In the genomic region with DNA sequence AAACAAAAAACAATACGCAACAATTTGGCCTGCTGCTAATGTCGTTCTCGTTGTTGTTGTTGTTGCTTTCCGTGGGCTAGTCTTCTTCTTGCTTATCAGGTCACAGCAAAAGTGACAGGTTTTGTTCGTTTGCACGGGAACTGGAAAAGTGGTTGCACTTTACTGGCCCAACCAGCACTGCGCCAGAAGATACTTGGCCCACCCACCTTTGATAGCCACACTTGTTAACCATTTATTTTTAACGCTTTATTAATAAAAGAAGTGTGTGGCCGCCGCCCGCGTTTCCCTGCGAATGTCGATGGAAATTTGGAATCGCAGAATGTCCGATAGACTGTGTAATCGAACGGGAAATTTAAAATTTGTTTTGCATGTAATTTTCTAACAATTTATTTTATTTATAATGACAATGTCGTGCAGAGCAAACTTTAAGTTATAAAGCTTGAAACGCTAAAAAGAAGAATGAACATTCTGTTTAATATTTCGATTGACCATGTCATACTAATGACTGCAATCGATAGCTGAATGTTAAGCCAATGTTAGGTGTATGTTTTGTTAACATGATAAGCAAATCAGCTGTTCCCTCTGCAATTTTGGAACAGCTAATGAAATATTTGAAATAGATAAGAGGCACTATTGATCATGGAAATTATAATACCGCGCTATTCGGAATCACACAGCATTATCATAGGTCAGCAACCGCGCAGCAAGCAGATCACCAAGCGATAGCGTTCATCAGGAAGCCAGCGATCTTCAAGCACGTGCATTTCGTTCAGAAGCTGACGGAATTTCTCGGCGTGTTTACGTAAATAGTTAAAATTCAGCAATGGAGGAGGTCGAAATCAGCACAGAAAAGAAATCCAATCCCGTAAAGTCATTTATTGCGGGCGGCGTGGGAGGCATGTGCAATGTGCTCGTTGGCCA, we compare ENCODE assay signal across 1 fruit fly cellular context.
TF ChIP-seq lines count a peak whose summit lies in the region.

A gene (minus strand): TSS at position 402 of the 921 bp plus-strand sequence.
A gene (plus strand): TSS at position 539 of the 921 bp plus-strand sequence.

TF ChIP-seq in whole organism, embryonic, 481 proteins besides CTCF, POLR2A, EP300 and RAD21 (continued from another document):
- peak; percentile 29 for TF ChIP-seq CG2712 (tag; optimal IDR thresholded peaks at IDR 0.05; lab: Kevin White, UChicago)
- peak; percentile 78 for TF ChIP-seq CG14860 (GFP tag; IDR thresholded peaks at IDR 0.05; lab: Robert Waterston, UW; ENCODE audit: partially characterized antibody)
- TF ChIP-seq CG8290 (GFP tag; optimal IDR thresholded peaks at IDR 0.05; lab: Kevin White, UChicago) = no peak
- peak in 1 of 2 experiments; percentile 3 for TF ChIP-seq CG8290 (tag; optimal IDR thresholded peaks at IDR 0.05; lab: Kevin White, UChicago)
- TF ChIP-seq ab (GFP tag; optimal IDR thresholded peaks at IDR 0.05; lab: Kevin White, UChicago) = no peak
- no peak for TF ChIP-seq Dip2 (GFP tag; IDR thresholded peaks at IDR 0.05; lab: Robert Waterston, UW)
- peak; percentile 17 for TF ChIP-seq gsb-n (tag; optimal IDR thresholded peaks at IDR 0.05; lab: Kevin White, UChicago)
- peak; percentile 56 for TF ChIP-seq trem (tag; optimal IDR thresholded peaks at IDR 0.05; lab: Kevin White, UChicago)
- peak; percentile 38 for TF ChIP-seq sd (tag; optimal IDR thresholded peaks at IDR 0.05; lab: Kevin White, UChicago)
- peak; percentile 45; the same call in 1 of the 2 replicates for TF ChIP-seq CG32532 (GFP tag; IDR thresholded peaks at IDR 0.05; lab: Robert Waterston, UW)
- TF ChIP-seq Bgb (GFP tag; IDR thresholded peaks at IDR 0.05; lab: Robert Waterston, UW; ENCODE audit: partially characterized antibody) = peak; percentile 79
- TF ChIP-seq nerfin-2 (GFP tag; IDR thresholded peaks at IDR 0.05; lab: Robert Waterston, UW; ENCODE audit: partially characterized antibody) = peak; percentile 91
- peak; percentile 43; the same call in 2 of the 3 replicates for TF ChIP-seq Opbp (GFP tag; IDR thresholded peaks at IDR 0.05; lab: Robert Waterston, UW; ENCODE audit: partially characterized antibody)
- TF ChIP-seq Rfx (GFP tag; IDR thresholded peaks at IDR 0.05; lab: Robert Waterston, UW) = peak; percentile 28; the same call in 1 of the 2 replicates
- peak; percentile 70 for TF ChIP-seq Dref (GFP tag; IDR thresholded peaks at IDR 0.05; lab: Robert Waterston, UW)
- no peak for TF ChIP-seq CG12104 (GFP tag; optimal IDR thresholded peaks at IDR 0.05; lab: Kevin White, UChicago)
- TF ChIP-seq CG4360 (GFP tag; IDR thresholded peaks at IDR 0.05; lab: Robert Waterston, UW) = peak; percentile 99
- peak; percentile 36 for TF ChIP-seq Xbp1 (GFP tag; optimal IDR thresholded peaks at IDR 0.05; lab: Kevin White, UChicago)
- no peak for TF ChIP-seq oc (tag; optimal IDR thresholded peaks at IDR 0.05; lab: Kevin White, UChicago)
- TF ChIP-seq Sin3A (optimal IDR thresholded peaks at IDR 0.05; lab: Kevin White, UChicago) = peak; percentile 71
- TF ChIP-seq Nf-YC (tag; optimal IDR thresholded peaks at IDR 0.05; lab: Kevin White, UChicago) = peak; percentile 16
- no peak for TF ChIP-seq yki (optimal IDR thresholded peaks at IDR 0.05; lab: Kevin White, UChicago)
- no peak for TF ChIP-seq ase (GFP tag; IDR thresholded peaks at IDR 0.05; lab: Robert Waterston, UW)
- no peak for TF ChIP-seq CG31441 (GFP tag; IDR thresholded peaks at IDR 0.05; lab: Robert Waterston, UW)
- TF ChIP-seq Dip3 (GFP tag; optimal IDR thresholded peaks at IDR 0.05; lab: Kevin White, UChicago) = peak; percentile 43
- peak; percentile 56 for TF ChIP-seq CG12659 (GFP tag; optimal IDR thresholded peaks at IDR 0.05; lab: Kevin White, UChicago)
- no peak for TF ChIP-seq Ssrp (tag; optimal IDR thresholded peaks at IDR 0.05; lab: Kevin White, UChicago)
- no peak for TF ChIP-seq Hey (tag; optimal IDR thresholded peaks at IDR 0.05; lab: Kevin White, UChicago)
